Worm (Caenorhabditis elegans) whole organism, L3 larva: ENCODE data around the gene ugt-41.

Source experiments
- ama-1 ChIP-seq: fragments of 150-350 bp; optimal IDR thresholded peaks from 2 replicates; lab custom pipeline; 2018
- fkh-10 ChIP-seq: sonication (generic microtip); optimal IDR thresholded peaks from 2 replicates; lab custom pipeline; 2017; ENCODE audit warnings: missing biosample characterization, missing genetic modification reagents, missing genetic modification characterization
- jun-1 ChIP-seq: fragments of 150-350 bp; optimal IDR thresholded peaks from 2 replicates; lab custom pipeline; 2014; ENCODE audit warnings: missing biosample characterization, missing genetic modification reagents, missing genetic modification characterization
- nfya-1 ChIP-seq: sonication (generic microtip); optimal IDR thresholded peaks from 2 replicates; lab custom pipeline; 2017; ENCODE audit warnings: missing genetic modification characterization, mild to moderate bottlenecking, missing compliant biosample characterization, antibody characterized with exemption, moderate library complexity; ENCODE audit not compliant: insufficient read depth
- nhr-12 ChIP-seq: fragments of 150-350 bp; optimal IDR thresholded peaks from 2 replicates; lab custom pipeline; 2014; ENCODE audit warnings: missing biosample characterization, missing genetic modification characterization
- nhr-25 ChIP-seq: sonication (generic microtip); optimal IDR thresholded peaks from 2 replicates; lab custom pipeline; 2017; ENCODE audit warnings: missing biosample characterization, missing genetic modification characterization
- nhr-76 ChIP-seq: fragments of 150-350 bp; sonication (generic microtip); optimal IDR thresholded peaks from 5 replicates; lab custom pipeline; 2014; ENCODE audit warnings: missing biosample characterization, missing genetic modification characterization
- nhr-77 ChIP-seq: fragments of 150-350 bp; optimal IDR thresholded peaks from 2 replicates; lab custom pipeline; 2014; ENCODE audit warnings: missing biosample characterization, missing genetic modification characterization
- sea-2 ChIP-seq: fragments of 150-350 bp; sonication (generic microtip); optimal IDR thresholded peaks from 4 replicates; lab custom pipeline; 2014; ENCODE audit warnings: missing biosample characterization, missing genetic modification reagents, missing genetic modification characterization
- snpc-4 ChIP-seq: fragments of 150-350 bp; optimal IDR thresholded peaks from 2 replicates; lab custom pipeline; 2014; ENCODE audit warnings: missing biosample characterization, missing genetic modification characterization
- zag-1 ChIP-seq: fragments of 150-350 bp; optimal IDR thresholded peaks from 2 replicates; lab custom pipeline; 2014; ENCODE audit warnings: missing biosample characterization, missing genetic modification characterization
- ztf-4 ChIP-seq: fragments of 150-350 bp; optimal IDR thresholded peaks from 2 replicates; lab custom pipeline; 2014; ENCODE audit warnings: missing biosample characterization, missing genetic modification characterization

DNA sequence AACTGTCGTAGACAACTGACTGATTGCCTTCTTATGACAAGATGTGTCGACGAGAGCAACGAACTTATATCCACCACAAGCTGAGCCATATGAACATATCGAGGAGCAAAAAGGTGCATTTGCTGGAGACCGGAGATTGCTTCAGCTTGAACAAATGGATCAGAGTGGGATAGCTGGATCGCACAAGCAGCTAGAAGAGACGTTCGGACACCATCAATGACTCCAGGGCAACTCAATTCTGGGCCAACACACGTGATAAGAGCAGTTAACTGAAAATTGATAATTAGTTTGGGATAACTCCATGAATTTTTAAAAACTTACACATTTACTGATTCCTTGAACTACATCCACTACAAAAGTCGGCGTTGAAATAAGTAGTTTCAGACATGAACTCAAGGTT is 45.6 kb upstream of the ugt-41 start:
- no peak for TF ChIP-seq ama-1 (lab: Kevin White, UChicago)
- no peak for TF ChIP-seq nfya-1 (tag; lab: Kevin White, UChicago)
- TF ChIP-seq nhr-76 (tag; lab: Kevin White, UChicago), result no peak
- TF ChIP-seq ztf-4, result no peak
- TF ChIP-seq zag-1 (tag; lab: Kevin White, UChicago), result no peak
- TF ChIP-seq fkh-10 (GFP tag; lab: Kevin White, UChicago), result no peak
- no peak for TF ChIP-seq sea-2
- no peak for TF ChIP-seq nhr-77 (tag; lab: Kevin White, UChicago)
- TF ChIP-seq nhr-12 (tag; lab: Kevin White, UChicago), result no peak
- no peak for TF ChIP-seq nhr-25 (tag; lab: Kevin White, UChicago)
- TF ChIP-seq jun-1 (tag; lab: Kevin White, UChicago), result no peak
- TF ChIP-seq snpc-4 (tag; lab: Kevin White, UChicago), result no peak
